Worm (Caenorhabditis elegans): ENCODE results near the gene arrd-1.
A peak's percentile ranks its signal among the peaks of the same experiment; 100 is the strongest.

Gene arrd-1

ce11 chrII:629454-629853 lies 2.1 kb downstream of the arrd-1 start:
- TF ChIP-seq tbx-11 (GFP tag; IDR thresholded peaks at IDR 0.05) = 0 out of 2 replicates have a peak, but pooled peaks have one; percentile 46

DNA sequence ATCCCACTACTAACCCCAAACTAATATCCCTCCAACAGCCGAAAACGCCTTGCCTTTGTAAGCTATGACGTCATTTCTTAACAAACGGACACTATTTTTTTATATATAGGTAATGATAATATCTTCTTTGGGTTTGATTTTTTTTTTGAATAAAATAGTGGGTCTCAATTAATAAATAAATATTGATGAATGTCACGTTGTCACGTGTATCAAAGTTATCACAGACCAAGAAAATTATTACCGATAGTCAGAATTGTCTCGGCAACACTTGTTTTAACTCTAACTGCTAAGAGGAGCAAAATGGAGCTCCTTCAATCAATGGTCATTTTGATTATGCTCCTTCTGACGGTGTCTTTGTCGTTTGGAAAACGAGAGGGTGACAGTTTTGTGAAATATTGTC lies 6.7 kb downstream of the arrd-1 start, which contains the start of gene T04B8.1:
T04B8.1 (plus strand) TSS at position 301 of the 400 bp plus-strand sequence.
- no peak for TF ChIP-seq tra-4 (tag; optimal IDR thresholded peaks at IDR 0.05)
- no peak for TF ChIP-seq pes-1 (GFP tag; IDR thresholded peaks at IDR 0.05)
- no peak for TF ChIP-seq hmg-4 (GFP tag; optimal IDR thresholded peaks at IDR 0.05)
- TF ChIP-seq scrt-1 (GFP tag; IDR thresholded peaks at IDR 0.05) = no peak
- no peak for TF ChIP-seq hnd-1 (tag; optimal IDR thresholded peaks at IDR 0.05)
- TF ChIP-seq B0310.2 (tag; optimal IDR thresholded peaks at IDR 0.05) = no peak
- no peak for TF ChIP-seq tbx-37 (GFP tag; conservative IDR thresholded peaks at IDR 0.05)
- no peak for TF ChIP-seq aly-1 (tag; optimal IDR thresholded peaks at IDR 0.05)
- no peak for TF ChIP-seq ceh-13 (GFP tag; optimal IDR thresholded peaks at IDR 0.05)
- no peak for TF ChIP-seq flt-1 (GFP tag; IDR thresholded peaks at IDR 0.05)
- TF ChIP-seq sea-1 (GFP tag; conservative IDR thresholded peaks at IDR 0.05) = no peak
- no peak for TF ChIP-seq ceh-36 (tag; optimal IDR thresholded peaks at IDR 0.05)
- no peak for TF ChIP-seq hmbx-1 (tag; optimal IDR thresholded peaks at IDR 0.05)
- no peak for TF ChIP-seq ama-1 (optimal IDR thresholded peaks at IDR 0.05)
- no peak for TF ChIP-seq ets-7 (tag; optimal IDR thresholded peaks at IDR 0.05)
- TF ChIP-seq F13C5.2 (tag; optimal IDR thresholded peaks at IDR 0.05) = no peak
- no peak for TF ChIP-seq tbx-11 (GFP tag; IDR thresholded peaks at IDR 0.05)

- TF ChIP-seq sea-1 (GFP tag; conservative IDR thresholded peaks at IDR 0.05) (no peak), tra-4 (tag; optimal IDR thresholded peaks at IDR 0.05) (no peak), hmg-4 (GFP tag; optimal IDR thresholded peaks at IDR 0.05) (no peak), tbx-37 (GFP tag; conservative IDR thresholded peaks at IDR 0.05) (no peak), ceh-36 (tag; optimal IDR thresholded peaks at IDR 0.05) (no peak), scrt-1 (GFP tag; IDR thresholded peaks at IDR 0.05) (no peak), F13C5.2 (tag; optimal IDR thresholded peaks at IDR 0.05) (no peak)
These were observed 12.2 kb downstream of the arrd-1 start, which contains the start of gene K07E8.6 for ce11 chrII:639467-639866. Gene K07E8.6 (minus strand): TSS chrII:639567.

- no peak for TF ChIP-seq B0310.2 (tag; optimal IDR thresholded peaks at IDR 0.05)
- no peak for TF ChIP-seq tbx-11 (GFP tag; IDR thresholded peaks at IDR 0.05)
- TF ChIP-seq scrt-1 (GFP tag; IDR thresholded peaks at IDR 0.05) = 0 out of 2 replicates have a peak, but pooled peaks have one; percentile 26
- no peak for TF ChIP-seq F13C5.2 (tag; optimal IDR thresholded peaks at IDR 0.05)
- TF ChIP-seq ceh-36 (tag; optimal IDR thresholded peaks at IDR 0.05) = peak; percentile 73
These were observed 16.4 kb downstream of the arrd-1 start for ce11 chrII:643733-644132.

ce11 chrII:650321-651005 lies 23.2 kb downstream of the arrd-1 start, which contains the start of the genes K07E8.7 and frpr-14:
Gene K07E8.7 (minus strand): TSS chrII:650367.
Gene frpr-14 (plus strand): TSS chrII:650955.
- TF ChIP-seq tbx-37 (GFP tag; conservative IDR thresholded peaks at IDR 0.05) = no peak
- TF ChIP-seq ama-1 (optimal IDR thresholded peaks at IDR 0.05) = no peak
- peak; percentile 34 for TF ChIP-seq F13C5.2 (tag; optimal IDR thresholded peaks at IDR 0.05)

ce11 chrII:651324-651723 lies 24.0 kb downstream of the arrd-1 start:
- TF ChIP-seq ceh-13 (GFP tag; optimal IDR thresholded peaks at IDR 0.05) = no peak
- peak; percentile 91 for TF ChIP-seq ceh-36 (tag; optimal IDR thresholded peaks at IDR 0.05)

ce11 chrII:658369-658768 lies 31.1 kb downstream of the arrd-1 start, which contains the start of gene sdz-24:
Gene sdz-24 (plus strand): TSS chrII:658669.
- TF ChIP-seq tra-4 (tag; optimal IDR thresholded peaks at IDR 0.05) (no peak), hnd-1 (tag; optimal IDR thresholded peaks at IDR 0.05) (no peak), B0310.2 (tag; optimal IDR thresholded peaks at IDR 0.05) (no peak), pes-1 (GFP tag; IDR thresholded peaks at IDR 0.05) (no peak), tbx-37 (GFP tag; conservative IDR thresholded peaks at IDR 0.05) (no peak), ceh-13 (GFP tag; optimal IDR thresholded peaks at IDR 0.05) (no peak), flt-1 (GFP tag; IDR thresholded peaks at IDR 0.05) (no peak), aly-1 (tag; optimal IDR thresholded peaks at IDR 0.05) (no peak), sea-1 (GFP tag; conservative IDR thresholded peaks at IDR 0.05) (no peak), ama-1 (optimal IDR thresholded peaks at IDR 0.05) (no peak), ets-7 (tag; optimal IDR thresholded peaks at IDR 0.05) (no peak), F13C5.2 (tag; optimal IDR thresholded peaks at IDR 0.05) (no peak), hmg-4 (GFP tag; optimal IDR thresholded peaks at IDR 0.05) (no peak), scrt-1 (GFP tag; IDR thresholded peaks at IDR 0.05) (no peak), ceh-36 (tag; optimal IDR thresholded peaks at IDR 0.05) (no peak), hmbx-1 (tag; optimal IDR thresholded peaks at IDR 0.05) (no peak)

ce11 chrII:661696-662095 lies 34.4 kb downstream of the arrd-1 start, which contains the start of gene sri-45:
Gene sri-45 (minus strand): TSS chrII:661796.
- no peak for TF ChIP-seq tbx-11 (GFP tag; IDR thresholded peaks at IDR 0.05)
- TF ChIP-seq hmbx-1 (tag; optimal IDR thresholded peaks at IDR 0.05) = no peak
- no peak for TF ChIP-seq hnd-1 (tag; optimal IDR thresholded peaks at IDR 0.05)
- TF ChIP-seq B0310.2 (tag; optimal IDR thresholded peaks at IDR 0.05) = no peak
- no peak for TF ChIP-seq ceh-13 (GFP tag; optimal IDR thresholded peaks at IDR 0.05)
- TF ChIP-seq sea-1 (GFP tag; conservative IDR thresholded peaks at IDR 0.05) = no peak
- no peak for TF ChIP-seq tra-4 (tag; optimal IDR thresholded peaks at IDR 0.05)
- no peak for TF ChIP-seq aly-1 (tag; optimal IDR thresholded peaks at IDR 0.05)
- TF ChIP-seq F13C5.2 (tag; optimal IDR thresholded peaks at IDR 0.05) = no peak
